Fruit fly (Drosophila melanogaster): Measurements from ENCODE around the gene htl.

htl gene

DNA sequence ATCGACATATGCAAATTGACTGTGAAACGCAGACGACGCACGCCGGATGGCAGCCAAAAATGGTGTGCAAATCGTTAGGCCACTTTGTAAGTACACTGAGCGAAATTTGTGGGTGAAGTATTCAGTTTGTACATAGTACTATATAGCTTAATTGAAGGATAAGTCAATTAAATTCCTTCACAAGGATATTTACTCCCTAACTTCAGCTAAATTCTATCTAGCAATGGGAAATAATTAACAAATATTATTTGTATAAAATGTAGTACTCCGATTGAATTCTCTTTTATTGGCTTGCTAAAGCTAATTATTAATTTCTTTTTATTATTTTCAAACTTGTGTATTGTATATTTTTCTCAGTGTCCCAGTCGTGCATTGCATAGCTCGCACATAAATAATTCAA lies 23.7 kb downstream of the htl start (continued):
- no peak for TF ChIP-seq CG3032 (tag; optimal IDR thresholded peaks at IDR 0.05)
- no peak for TF ChIP-seq CG3919 (GFP tag; optimal IDR thresholded peaks at IDR 0.05)
- peak; percentile 5 for TF ChIP-seq net (GFP tag; optimal IDR thresholded peaks at IDR 0.05)
- TF ChIP-seq fd85E (GFP tag; optimal IDR thresholded peaks at IDR 0.05) = no peak
- TF ChIP-seq CG31627 (GFP tag; optimal IDR thresholded peaks at IDR 0.05) = no peak
- no peak for TF ChIP-seq Hr39 (GFP tag; optimal IDR thresholded peaks at IDR 0.05)
- TF ChIP-seq CG8119 (GFP tag; IDR thresholded peaks at IDR 0.05) = peak; percentile 64; the same call in 2 of the 3 replicates
- TF ChIP-seq CG32006 (GFP tag; optimal IDR thresholded peaks at IDR 0.05) = peak; percentile 62
- no peak for TF ChIP-seq Sox15 (GFP tag; optimal IDR thresholded peaks at IDR 0.05)
- TF ChIP-seq Sox102F (GFP tag; optimal IDR thresholded peaks at IDR 0.05) = no peak
- TF ChIP-seq svp (GFP tag) = peak; percentile 44
- no peak for TF ChIP-seq CG6854 (GFP tag; optimal IDR thresholded peaks at IDR 0.05)
- TF ChIP-seq CG8632 (GFP tag; optimal IDR thresholded peaks at IDR 0.05) = no peak
- TF ChIP-seq acj6 (GFP tag; optimal IDR thresholded peaks at IDR 0.05) = no peak
- TF ChIP-seq topi (GFP tag; optimal IDR thresholded peaks at IDR 0.05) = no peak
- TF ChIP-seq fkh (GFP tag; optimal IDR thresholded peaks at IDR 0.05) = no peak
- no peak for TF ChIP-seq esn (GFP tag; optimal IDR thresholded peaks at IDR 0.05)
- TF ChIP-seq CG7368 (GFP tag; optimal IDR thresholded peaks at IDR 0.05) = no peak
- no peak for TF ChIP-seq cyc (GFP tag; optimal IDR thresholded peaks at IDR 0.05)
- TF ChIP-seq achi (GFP tag; optimal IDR thresholded peaks at IDR 0.05) = peak; percentile 14
- no peak for TF ChIP-seq dac (GFP tag; optimal IDR thresholded peaks at IDR 0.05)
- no peak for TF ChIP-seq Met (GFP tag; optimal IDR thresholded peaks at IDR 0.05)

DNA sequence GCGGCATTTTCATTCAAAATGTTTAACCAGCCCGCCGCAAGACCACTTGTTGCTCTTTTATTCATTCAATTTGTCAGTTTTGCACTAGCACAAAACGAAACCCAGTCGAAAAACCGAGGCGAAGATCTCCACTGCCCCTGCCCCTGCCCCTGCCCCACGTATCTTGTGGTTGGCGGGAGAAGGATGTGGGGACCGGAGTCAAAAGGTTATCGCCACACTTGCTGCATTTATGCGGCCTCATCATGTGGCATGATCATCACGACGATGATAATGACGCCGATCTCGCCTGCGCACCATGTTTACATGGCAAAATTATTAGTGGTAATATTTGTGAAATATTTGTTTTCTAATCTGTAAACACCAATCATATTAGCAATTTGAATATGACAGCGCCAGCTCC lies 25.0 kb downstream of the htl start:
- TF ChIP-seq CG11762 (GFP tag; optimal IDR thresholded peaks at IDR 0.05; ENCODE audit: insufficient read depth) (no peak), svp (GFP tag) (peak; percentile 71), dac (GFP tag; optimal IDR thresholded peaks at IDR 0.05) (no peak), Blimp-1 (GFP tag; optimal IDR thresholded peaks at IDR 0.05) (no peak), Hr38 (GFP tag; optimal IDR thresholded peaks at IDR 0.05) (no peak), CG6808 (GFP tag; optimal IDR thresholded peaks at IDR 0.05) (no peak)

DNA sequence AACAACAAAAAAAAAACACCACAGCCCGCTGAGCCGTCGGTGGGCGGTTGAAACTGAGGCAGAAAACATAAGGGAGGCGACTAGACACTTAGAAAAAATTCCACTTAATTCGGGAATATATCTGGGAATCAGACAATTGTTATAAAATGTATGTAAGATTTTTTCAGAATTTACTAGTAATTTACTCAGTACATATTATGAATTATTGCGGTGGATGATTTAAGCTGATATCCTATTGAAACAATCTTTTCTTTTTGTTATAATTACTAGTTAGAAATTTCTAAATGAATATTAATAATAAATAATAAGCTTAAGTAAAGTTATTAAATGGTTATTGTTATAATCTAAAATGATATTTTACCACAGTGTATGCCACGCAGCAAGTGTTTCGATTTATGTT lies 25.5 kb downstream of the htl start:
- peak; percentile 62; the same call in 2 of the 3 replicates for TF ChIP-seq CG8119 (GFP tag; IDR thresholded peaks at IDR 0.05)
- TF ChIP-seq achi (GFP tag; optimal IDR thresholded peaks at IDR 0.05) = peak; percentile 28
- peak; percentile 65 for TF ChIP-seq Eip78C (GFP tag)
- peak; percentile 31 for TF ChIP-seq Hr4 (GFP tag; optimal IDR thresholded peaks at IDR 0.05)
- no peak for TF ChIP-seq Lpt (GFP tag; optimal IDR thresholded peaks at IDR 0.05)
- TF ChIP-seq CG32006 (GFP tag; optimal IDR thresholded peaks at IDR 0.05) = peak; percentile 65
- TF ChIP-seq dsx (GFP tag; optimal IDR thresholded peaks at IDR 0.05; ENCODE audit: poor library complexity, severe bottlenecking) = peak; percentile 29
- TF ChIP-seq Eip75B (GFP tag; optimal IDR thresholded peaks at IDR 0.05) = no peak
- TF ChIP-seq CG10669 (GFP tag; optimal IDR thresholded peaks at IDR 0.05) = peak; percentile 4
- peak; percentile 6 for TF ChIP-seq CG6808 (GFP tag; optimal IDR thresholded peaks at IDR 0.05)
- TF ChIP-seq OdsH (GFP tag; optimal IDR thresholded peaks at IDR 0.05) = peak; percentile 8
- TF ChIP-seq CG10631 (GFP tag; optimal IDR thresholded peaks at IDR 0.05) = peak; percentile 48
- peak; percentile 52 for TF ChIP-seq CG15336 (GFP tag; IDR thresholded peaks at IDR 0.05)
- TF ChIP-seq salr (GFP tag; optimal IDR thresholded peaks at IDR 0.05) = peak in 1 of 2 experiments; percentile 46
- TF ChIP-seq CG3032 (tag; optimal IDR thresholded peaks at IDR 0.05) = peak; percentile 51
- TF ChIP-seq Ets96B (tag; optimal IDR thresholded peaks at IDR 0.05) = peak; percentile 33
- TF ChIP-seq fkh (GFP tag; optimal IDR thresholded peaks at IDR 0.05) = no peak
- TF ChIP-seq acj6 (GFP tag; optimal IDR thresholded peaks at IDR 0.05) = peak; percentile 6
- TF ChIP-seq fd85E (GFP tag; optimal IDR thresholded peaks at IDR 0.05) = no peak
- peak; percentile 34 for TF ChIP-seq spab (GFP tag; optimal IDR thresholded peaks at IDR 0.05)
- no peak for TF ChIP-seq CG6792 (GFP tag; optimal IDR thresholded peaks at IDR 0.05)
- peak; percentile 13 for TF ChIP-seq CG4318 (GFP tag; optimal IDR thresholded peaks at IDR 0.05)
- TF ChIP-seq CG6276 (GFP tag; optimal IDR thresholded peaks at IDR 0.05) = peak; percentile 17
- no peak for TF ChIP-seq CG8632 (GFP tag; optimal IDR thresholded peaks at IDR 0.05)

Data from whole organism, prepupa.